Fruit fly (Drosophila melanogaster): Measurements from ENCODE around the gene Sec20.

Sec20 gene

DNA sequence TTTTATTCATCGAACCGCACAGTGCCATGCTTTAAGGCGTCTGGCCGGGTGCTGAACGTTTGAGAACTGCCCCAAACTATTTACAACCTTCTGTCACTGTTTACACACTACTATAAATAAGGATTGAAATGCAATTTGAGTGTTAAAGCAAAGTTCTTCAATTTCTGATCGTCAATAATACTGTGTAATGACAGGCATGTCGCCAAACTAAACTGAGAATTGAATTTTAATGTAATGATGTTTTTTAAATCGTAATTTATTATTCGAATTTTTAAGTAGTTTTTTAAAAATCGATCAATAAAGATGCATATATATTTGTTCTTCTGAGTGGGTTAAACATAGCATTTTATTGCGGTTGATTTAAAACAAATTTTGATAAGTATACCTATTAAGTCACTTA lies 43.4 kb downstream of the Sec20 start, which contains the start of gene CG2082:
Gene CG2082 (minus strand): TSS at position 101 of the 400 bp plus-strand sequence.
- TF ChIP-seq brk (GFP tag; optimal IDR thresholded peaks at IDR 0.05) (no peak), GATAd (GFP tag; optimal IDR thresholded peaks at IDR 0.05) (no peak), Hnf4 (GFP tag; optimal IDR thresholded peaks at IDR 0.05) (no peak), foxo (GFP tag; optimal IDR thresholded peaks at IDR 0.05) (no peak), sv (GFP tag; optimal IDR thresholded peaks at IDR 0.05) (no peak), Rel (GFP tag; optimal IDR thresholded peaks at IDR 0.05) (no peak), Rel (tag; optimal IDR thresholded peaks at IDR 0.05) (no peak), usp (GFP tag; optimal IDR thresholded peaks at IDR 0.05) (no peak), Mio (GFP tag; optimal IDR thresholded peaks at IDR 0.05) (no peak), fru (GFP tag; optimal IDR thresholded peaks at IDR 0.05) (no peak), tai (GFP tag; optimal IDR thresholded peaks at IDR 0.05) (no peak), woc (GFP tag; optimal IDR thresholded peaks at IDR 0.05) (no peak), CG9705 (GFP tag; optimal IDR thresholded peaks at IDR 0.05) (no peak)

DNA sequence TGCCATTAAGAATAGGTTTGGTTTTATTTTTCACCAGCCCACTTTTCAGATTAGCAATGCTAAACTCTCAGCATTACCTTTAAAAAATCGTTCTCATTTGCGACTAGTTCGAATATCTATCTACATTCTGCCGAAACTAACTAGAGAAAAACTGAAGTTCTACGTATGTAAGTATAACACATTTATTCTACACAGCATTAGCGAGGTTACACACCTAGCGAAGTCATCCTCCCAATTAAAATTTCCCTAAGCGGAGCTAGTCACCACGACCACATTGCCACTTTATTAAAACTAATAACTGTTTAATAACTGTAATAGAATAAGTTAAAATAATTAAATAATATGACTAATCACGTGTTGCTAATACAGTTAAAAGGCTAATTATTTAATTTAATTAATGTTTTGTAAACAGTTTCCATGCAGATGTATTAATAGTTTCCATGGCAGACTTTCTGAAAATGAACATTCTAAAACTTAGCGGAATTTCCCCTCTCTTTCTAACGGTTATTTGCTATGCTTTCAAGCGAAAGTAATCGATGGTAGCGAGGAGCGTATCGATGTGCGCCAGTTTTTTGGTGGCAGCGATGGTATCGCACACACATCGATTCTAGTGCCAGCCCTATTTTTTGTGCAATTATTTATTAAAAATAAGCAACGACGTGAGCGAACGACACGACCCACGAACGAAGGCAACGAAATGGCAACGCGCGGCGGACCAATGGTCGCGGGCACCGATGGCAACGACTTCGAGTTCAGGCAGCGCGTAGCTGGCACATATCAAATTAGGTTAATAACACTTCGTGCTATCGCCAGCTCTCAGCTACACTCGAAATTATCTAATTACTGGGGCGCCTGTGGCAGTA lies 45.4 kb downstream of the Sec20 start, which contains the start of gene jagn:
Gene jagn (plus strand): TSS at position 585 of the 863 bp plus-strand sequence.
- TF ChIP-seq Hr83 (GFP tag; optimal IDR thresholded peaks at IDR 0.05; ENCODE audit: poor library complexity, severe bottlenecking), result peak; percentile 95
- TF ChIP-seq Hr78 (GFP tag; optimal IDR thresholded peaks at IDR 0.05), result no peak
- TF ChIP-seq CG9705 (GFP tag; optimal IDR thresholded peaks at IDR 0.05), result peak; percentile 31
- TF ChIP-seq Dif (GFP tag; optimal IDR thresholded peaks at IDR 0.05; ENCODE audit: partially characterized antibody), result no peak
- peak; percentile 49 for TF ChIP-seq dmrt93B (GFP tag; optimal IDR thresholded peaks at IDR 0.05)
- TF ChIP-seq Mio (GFP tag; optimal IDR thresholded peaks at IDR 0.05), result peak; percentile 29
- TF ChIP-seq brk (GFP tag; optimal IDR thresholded peaks at IDR 0.05), result no peak
- TF ChIP-seq N (GFP tag; optimal IDR thresholded peaks at IDR 0.05), result no peak
- TF ChIP-seq Myc (optimal IDR thresholded peaks at IDR 0.05), result peak; percentile 85
- TF ChIP-seq HLH106 (tag; optimal IDR thresholded peaks at IDR 0.05), result peak; percentile 41
- no peak for TF ChIP-seq pan (optimal IDR thresholded peaks at IDR 0.05)
- TF ChIP-seq sv (GFP tag; optimal IDR thresholded peaks at IDR 0.05), result peak; percentile 52
- TF ChIP-seq Jra (GFP tag; optimal IDR thresholded peaks at IDR 0.05), result peak; percentile 68
- TF ChIP-seq woc (GFP tag; optimal IDR thresholded peaks at IDR 0.05), result no peak
- peak; percentile 43 for TF ChIP-seq fru (GFP tag; optimal IDR thresholded peaks at IDR 0.05)
- no peak for TF ChIP-seq Hnf4 (GFP tag; optimal IDR thresholded peaks at IDR 0.05)
- TF ChIP-seq rgr (GFP tag; optimal IDR thresholded peaks at IDR 0.05), result peak; percentile 75
- TF ChIP-seq br (GFP tag; optimal IDR thresholded peaks at IDR 0.05), result peak; percentile 55
- peak in 1 of 2 experiments; percentile 56 for TF ChIP-seq foxo (GFP tag; optimal IDR thresholded peaks at IDR 0.05)
- TF ChIP-seq ey (GFP tag; optimal IDR thresholded peaks at IDR 0.05), result peak; percentile 51
- TF ChIP-seq dsf (GFP tag; optimal IDR thresholded peaks at IDR 0.05; ENCODE audit: borderline replicate concordance), result peak; percentile 63
- no peak for TF ChIP-seq CrebA (GFP tag; optimal IDR thresholded peaks at IDR 0.05; ENCODE audit: borderline replicate concordance)
- TF ChIP-seq psq (GFP tag; optimal IDR thresholded peaks at IDR 0.05), result peak; percentile 50
- peak; percentile 63 for TF ChIP-seq h (GFP tag; optimal IDR thresholded peaks at IDR 0.05)
- peak; percentile 80 for TF ChIP-seq jim (GFP tag; optimal IDR thresholded peaks at IDR 0.05)
- TF ChIP-seq lola (GFP tag; optimal IDR thresholded peaks at IDR 0.05), result no peak
- peak; percentile 57 for TF ChIP-seq sage (GFP tag; optimal IDR thresholded peaks at IDR 0.05)
- TF ChIP-seq CG32264 (GFP tag; optimal IDR thresholded peaks at IDR 0.05), result peak; percentile 26
- TF ChIP-seq usp (GFP tag; optimal IDR thresholded peaks at IDR 0.05), result no peak
- TF ChIP-seq OdsH (GFP tag; optimal IDR thresholded peaks at IDR 0.05), result peak; percentile 47
- no peak for TF ChIP-seq Abd-B (GFP tag; optimal IDR thresholded peaks at IDR 0.05)
- peak; percentile 68 for TF ChIP-seq GATAd (GFP tag; optimal IDR thresholded peaks at IDR 0.05)
- TF ChIP-seq dl (GFP tag; optimal IDR thresholded peaks at IDR 0.05; ENCODE audit: insufficient read depth in 1 of 2, partially characterized antibody in 2 of 2), result no peak
- no peak for TF ChIP-seq Rel (GFP tag; optimal IDR thresholded peaks at IDR 0.05)
- TF ChIP-seq Rel (tag; optimal IDR thresholded peaks at IDR 0.05), result peak; percentile 63
- no peak for TF ChIP-seq Vsx2 (GFP tag; optimal IDR thresholded peaks at IDR 0.05; ENCODE audit: partially characterized antibody)
- TF ChIP-seq Sp1 (GFP tag; optimal IDR thresholded peaks at IDR 0.05), result peak; percentile 9
- no peak for TF ChIP-seq tai (GFP tag; optimal IDR thresholded peaks at IDR 0.05)
- TF ChIP-seq Dfd (GFP tag; optimal IDR thresholded peaks at IDR 0.05), result no peak

All from whole organism, wandering third instar larva.